Worm (Caenorhabditis elegans) whole organism, L4 larva: ENCODE measurements around the gene hira-1.

Source experiments
- D1046.2 ChIP-seq: fragments of 200-800 bp; sonication (Bioruptor generic); IDR thresholded peaks from 2 replicates; pipeline ENCODE4 v1.3.6; 2022; ENCODE audit warnings: missing genetic modification characterization, missing compliant biosample characterization
- F26F4.8 ChIP-seq: fragments of 200-800 bp; sonication (Bioruptor generic); conservative IDR thresholded peaks from 2 replicates; pipeline ENCODE4 v1.3.6; 2022; ENCODE audit warnings: missing genetic modification characterization, missing compliant biosample characterization
- F49E8.2 ChIP-seq: sonication (generic microtip); optimal IDR thresholded peaks from 2 replicates; lab custom pipeline; 2016; ENCODE audit warnings: missing compliant biosample characterization, mild to moderate bottlenecking, missing genetic modification characterization, borderline replicate concordance
- T26A8.4 ChIP-seq: fragments of 200-800 bp; sonication (Bioruptor generic); IDR thresholded peaks from 2 replicates; pipeline ENCODE4 v1.3.6; 2022; ENCODE audit warnings: missing genetic modification characterization, missing compliant biosample characterization
- Y105C5A.15 ChIP-seq: fragments of 200-800 bp; sonication (Bioruptor generic); IDR thresholded peaks from 2 replicates; pipeline ENCODE4 v1.3.6; 2022; ENCODE audit warnings: missing genetic modification characterization, missing compliant biosample characterization
- aly-2 ChIP-seq: sonication (generic microtip); optimal IDR thresholded peaks from 2 replicates; lab custom pipeline; 2018; ENCODE audit warnings: missing biosample characterization, missing genetic modification characterization
- ama-1 ChIP-seq: fragments of 150-350 bp; optimal IDR thresholded peaks from 2 replicates; lab custom pipeline; 2014; ENCODE audit warnings: inconsistent platforms, mixed read lengths
- ceh-20 ChIP-seq: fragments of 200-800 bp; sonication (Bioruptor generic); IDR thresholded peaks from 2 replicates; pipeline ENCODE4 v1.3.6; 2022; ENCODE audit warnings: missing genetic modification reagents, missing genetic modification characterization, missing compliant biosample characterization
- ceh-62 ChIP-seq: sonication (generic microtip); optimal IDR thresholded peaks from 2 replicates; lab custom pipeline; 2017; ENCODE audit warnings: missing biosample characterization, missing genetic modification characterization
- ctbp-1 ChIP-seq: fragments of 200-800 bp; sonication (Bioruptor generic); IDR thresholded peaks from 2 replicates; pipeline ENCODE4 v1.3.6; 2022; ENCODE audit warnings: missing genetic modification reagents, missing genetic modification characterization, missing compliant biosample characterization
- daf-16 ChIP-seq, 3 experiments: sonication (generic microtip); optimal IDR thresholded peaks; 2 replicates each; lab custom pipeline; 2016 to 2017; ENCODE audit warnings: missing genetic modification characterization in 3 of 3, missing genetic modification reagents in 3 of 3, mild to moderate bottlenecking in 2 of 3, missing compliant biosample characterization in 2 of 3, missing biosample characterization in 1 of 3, moderate library complexity in 1 of 3
- dmd-8 ChIP-seq: fragments of 200-800 bp; sonication (Bioruptor generic); IDR thresholded peaks from 2 replicates; pipeline ENCODE4 v1.3.6; 2022; ENCODE audit warnings: missing genetic modification characterization, missing compliant biosample characterization
- dpl-1 ChIP-seq: fragments of 150-350 bp; optimal IDR thresholded peaks from 2 replicates; lab custom pipeline; 2014; ENCODE audit warnings: missing biosample characterization, missing genetic modification reagents, missing genetic modification characterization
- dve-1 ChIP-seq: sonication (generic microtip); optimal IDR thresholded peaks from 2 replicates; lab custom pipeline; 2017; ENCODE audit warnings: antibody characterized with exemption, mild to moderate bottlenecking, missing genetic modification characterization, missing compliant biosample characterization; ENCODE audit not compliant: insufficient read depth
- egl-43 ChIP-seq: fragments of 200-800 bp; sonication (Bioruptor generic); IDR thresholded peaks from 2 replicates; pipeline ENCODE4 v1.3.6; 2022; ENCODE audit warnings: missing genetic modification reagents, missing genetic modification characterization, missing compliant biosample characterization
- hlh-11 ChIP-seq: fragments of 200-800 bp; sonication (Bioruptor generic); optimal IDR thresholded peaks from 2 replicates; lab custom pipeline; 2018; ENCODE audit warnings: mild to moderate bottlenecking, missing genetic modification characterization, missing compliant biosample characterization
- hlh-30 ChIP-seq: sonication (generic microtip); optimal IDR thresholded peaks from 2 replicates; lab custom pipeline; 2017; ENCODE audit warnings: antibody characterized with exemption, mild to moderate bottlenecking, missing genetic modification characterization, missing compliant biosample characterization; ENCODE audit not compliant: insufficient read depth
- hmg-1.1 ChIP-seq: fragments of 200-800 bp; sonication (Bioruptor generic); IDR thresholded peaks from 2 replicates; pipeline ENCODE4 v1.3.6; 2022; ENCODE audit warnings: missing genetic modification reagents, missing genetic modification characterization, missing compliant biosample characterization
- jun-1 ChIP-seq: fragments of 150-350 bp; optimal IDR thresholded peaks from 2 replicates; lab custom pipeline; 2014; ENCODE audit warnings: missing biosample characterization, missing genetic modification reagents, missing genetic modification characterization
- lin-13 ChIP-seq: fragments of 150-350 bp; optimal IDR thresholded peaks from 2 replicates; lab custom pipeline; 2014; ENCODE audit warnings: missing biosample characterization, missing genetic modification reagents, missing genetic modification characterization
- lsy-2 ChIP-seq, 2 experiments: fragments of 150-350 bp in 1 of 2; sonication (generic microtip) in 1 of 2; optimal IDR thresholded peaks; 2 replicates each; lab custom pipeline; 2014 to 2017; ENCODE audit warnings: missing biosample characterization in 2 of 2, missing genetic modification characterization in 2 of 2
- madf-9 ChIP-seq: fragments of 200-800 bp; sonication (Bioruptor generic); conservative IDR thresholded peaks from 2 replicates; pipeline ENCODE4 v1.3.6; 2022; ENCODE audit warnings: missing genetic modification reagents, missing genetic modification characterization, missing compliant biosample characterization
- mep-1 ChIP-seq: fragments of 150-350 bp; sonication (generic microtip); optimal IDR thresholded peaks from 3 replicates; lab custom pipeline; 2014; ENCODE audit warnings: missing biosample characterization, missing genetic modification characterization
- mes-2 ChIP-seq: sonication (generic microtip); optimal IDR thresholded peaks from 2 replicates; lab custom pipeline; 2016; ENCODE audit warnings: missing genotype, mild to moderate bottlenecking, missing genetic modification characterization, missing compliant biosample characterization; ENCODE audit not compliant: poor library complexity, severe bottlenecking
- mxl-2 ChIP-seq: fragments of 200-800 bp; sonication (Bioruptor generic); conservative IDR thresholded peaks from 2 replicates; pipeline ENCODE4 v1.3.6; 2022; ENCODE audit warnings: missing genetic modification reagents, missing genetic modification characterization, missing compliant biosample characterization
- nhr-10 ChIP-seq: fragments of 150-350 bp; optimal IDR thresholded peaks from 2 replicates; lab custom pipeline; 2014; ENCODE audit warnings: missing biosample characterization, missing genetic modification characterization
- nhr-102 ChIP-seq: sonication (generic microtip); optimal IDR thresholded peaks from 2 replicates; lab custom pipeline; 2016; ENCODE audit warnings: mild to moderate bottlenecking, missing genetic modification characterization, moderate library complexity, missing compliant biosample characterization
- nhr-11 ChIP-seq: fragments of 150-350 bp; optimal IDR thresholded peaks from 2 replicates; lab custom pipeline; 2014; ENCODE audit warnings: missing biosample characterization, missing genetic modification characterization
- nhr-28 ChIP-seq: fragments of 150-350 bp; optimal IDR thresholded peaks from 2 replicates; lab custom pipeline; 2014; ENCODE audit warnings: missing biosample characterization, missing genetic modification characterization
- nhr-6 ChIP-seq: fragments of 150-350 bp; optimal IDR thresholded peaks from 2 replicates; lab custom pipeline; 2014; ENCODE audit warnings: missing biosample characterization, missing genetic modification characterization
- nhr-76 ChIP-seq: fragments of 150-350 bp; optimal IDR thresholded peaks from 2 replicates; lab custom pipeline; 2014; ENCODE audit warnings: missing biosample characterization, missing genetic modification characterization
- nhr-77 ChIP-seq: fragments of 150-350 bp; optimal IDR thresholded peaks from 2 replicates; lab custom pipeline; 2014; ENCODE audit warnings: missing biosample characterization, missing genetic modification characterization
- pha-4 ChIP-seq, 2 experiments: fragments of 150-350 bp in 1 of 2; fragments of 200-800 bp in 1 of 2; sonication (Bioruptor generic) in 1 of 2; IDR thresholded peaks in 1 of 2; optimal IDR thresholded peaks in 1 of 2; 2 replicates each; pipeline versions ENCODE4 v1.3.6 to Lab custom; 2014 to 2022; ENCODE audit warnings: missing genetic modification characterization in 2 of 2, missing genetic modification reagents in 2 of 2, missing biosample characterization in 1 of 2, missing compliant biosample characterization in 1 of 2
- pqm-1 ChIP-seq: sonication (generic microtip); optimal IDR thresholded peaks from 2 replicates; lab custom pipeline; 2017; ENCODE audit warnings: missing biosample characterization, missing genetic modification characterization
- rbr-2 ChIP-seq: sonication (generic microtip); optimal IDR thresholded peaks from 2 replicates; lab custom pipeline; 2016; ENCODE audit warnings: missing genotype, missing genetic modification characterization, missing compliant biosample characterization
- set-16 ChIP-seq: fragments of 200-800 bp; sonication (Bioruptor generic); IDR thresholded peaks from 2 replicates; pipeline ENCODE4 v1.3.6; 2022; ENCODE audit warnings: missing genetic modification reagents, missing genetic modification characterization, missing compliant biosample characterization
- spr-1 ChIP-seq: sonication (generic microtip); optimal IDR thresholded peaks from 2 replicates; lab custom pipeline; 2016; ENCODE audit warnings: mild to moderate bottlenecking, missing genetic modification characterization, missing compliant biosample characterization
- tra-1 ChIP-seq: fragments of 200-800 bp; sonication (Bioruptor generic); IDR thresholded peaks from 2 replicates; pipeline ENCODE4 v1.3.6; 2022; ENCODE audit warnings: missing genetic modification reagents, missing genetic modification characterization, missing compliant biosample characterization
- zag-1 ChIP-seq: fragments of 150-350 bp; optimal IDR thresholded peaks from 2 replicates; lab custom pipeline; 2014; ENCODE audit warnings: missing biosample characterization, missing genetic modification characterization
- zip-11 ChIP-seq: fragments of 200-800 bp; sonication (Bioruptor generic); IDR thresholded peaks from 2 replicates; pipeline ENCODE4 v1.3.6; 2022; ENCODE audit warnings: missing genetic modification characterization, missing compliant biosample characterization
- zip-2 ChIP-seq: fragments of 150-350 bp; optimal IDR thresholded peaks from 2 replicates; lab custom pipeline; 2014; ENCODE audit warnings: missing biosample characterization, missing genetic modification characterization
- ztf-11 ChIP-seq: fragments of 150-350 bp; optimal IDR thresholded peaks from 2 replicates; lab custom pipeline; 2014; ENCODE audit warnings: missing biosample characterization, missing genetic modification characterization

Gene hira-1

DNA sequence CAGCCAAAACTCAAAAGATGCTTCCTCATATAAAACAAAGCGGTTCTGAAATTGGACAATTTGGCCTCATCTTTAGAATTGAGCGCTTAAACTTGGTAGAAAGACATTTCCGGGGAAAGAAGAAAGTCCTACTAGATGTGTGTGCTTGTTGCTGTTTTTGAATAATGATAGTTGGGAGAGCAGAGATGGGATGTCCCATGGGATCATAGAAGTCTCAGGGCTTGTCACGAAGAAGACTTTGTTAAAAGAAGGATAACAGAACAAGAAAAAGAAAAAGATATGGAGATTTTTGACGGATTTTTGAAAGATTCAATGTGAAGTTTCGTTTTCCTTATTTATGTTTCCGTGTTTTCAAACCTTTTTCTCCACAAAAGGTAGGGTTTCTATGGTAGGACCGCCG is 27.8 kb downstream of the hira-1 start, which contains the start of gene ZC155.2:
Gene ZC155.2 (plus strand): TSS at position 301 of the 400 bp plus-strand sequence.
- no peak for TF ChIP-seq T26A8.4 (GFP tag; lab: Robert Waterston, UW)
- TF ChIP-seq, all 104 proteins: peak for 0

DNA sequence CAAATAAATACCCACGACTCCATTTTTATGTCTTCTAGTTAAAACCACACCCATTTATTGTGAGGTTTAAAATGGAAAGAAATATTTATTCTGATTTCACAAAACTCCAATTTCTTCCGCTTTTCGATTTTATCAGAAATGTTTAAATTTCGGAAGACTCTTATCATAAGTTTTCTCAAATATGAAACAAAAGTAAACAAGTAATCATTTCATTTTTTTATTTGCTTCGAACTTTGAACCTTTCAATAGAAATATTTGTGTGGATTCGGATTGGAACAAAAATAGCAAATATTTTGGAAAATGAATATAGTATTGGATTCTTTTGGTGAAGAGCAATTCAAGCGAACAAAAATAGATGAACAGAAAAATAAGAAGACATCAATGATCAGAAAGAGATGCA is 30.9 kb downstream of the hira-1 start:
- no peak for TF ChIP-seq nhr-76 (tag; lab: Kevin White, UChicago)
- no peak for TF ChIP-seq daf-16 (GFP tag; optimal IDR thresholded peaks at IDR 0.05; lab: Kevin White, UChicago)
- peak; percentile 83 for TF ChIP-seq daf-16 (tag; optimal IDR thresholded peaks at IDR 0.05; lab: Kevin White, UChicago)

DNA sequence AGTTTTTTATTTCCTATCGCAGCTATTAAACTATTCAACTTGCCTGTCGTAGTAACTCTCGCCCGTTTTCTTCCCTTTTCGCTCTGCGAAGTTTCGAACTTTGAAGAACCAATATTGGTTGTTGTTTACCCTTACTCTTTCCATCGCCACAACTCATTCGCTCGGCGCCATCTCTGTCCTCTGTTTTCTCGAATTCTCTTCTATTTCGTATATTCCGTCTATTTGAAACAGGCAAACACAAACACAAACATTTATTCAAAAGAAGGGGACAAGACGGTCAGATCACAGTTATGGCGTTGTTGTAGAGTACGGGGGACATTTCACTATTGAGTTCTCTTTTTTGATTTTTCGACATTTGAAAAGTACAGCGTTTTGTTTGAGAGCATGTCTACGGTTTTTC is 31.9 kb downstream of the hira-1 start:
- no peak for TF ChIP-seq hlh-30 (tag; lab: Kevin White, UChicago)
- TF ChIP-seq nhr-11 (tag; lab: Kevin White, UChicago), result no peak
- TF ChIP-seq ceh-62 (tag; lab: Kevin White, UChicago), result no peak
- no peak for TF ChIP-seq aly-2 (tag; lab: Kevin White, UChicago)
- TF ChIP-seq mxl-2 (GFP tag; lab: Robert Waterston, UW), result no peak
- TF ChIP-seq daf-16 (GFP tag; optimal IDR thresholded peaks at IDR 0.05; lab: Kevin White, UChicago), result no peak
- peak; percentile 94 for TF ChIP-seq daf-16 (tag; optimal IDR thresholded peaks at IDR 0.05; lab: Kevin White, UChicago)
- no peak for TF ChIP-seq nhr-10 (tag; lab: Kevin White, UChicago)
- no peak for TF ChIP-seq ztf-11 (tag; lab: Kevin White, UChicago)
- TF ChIP-seq zip-2 (tag; lab: Kevin White, UChicago), result no peak
- no peak for TF ChIP-seq zip-11 (GFP tag; lab: Robert Waterston, UW)
- no peak for TF ChIP-seq jun-1 (tag; lab: Kevin White, UChicago)
- TF ChIP-seq pha-4 (GFP tag; IDR thresholded peaks at IDR 0.05; lab: Robert Waterston, UW), result no peak
- peak; percentile 72 for TF ChIP-seq pha-4 (tag; optimal IDR thresholded peaks at IDR 0.05; lab: Kevin White, UChicago)
- TF ChIP-seq ceh-20 (GFP tag; lab: Robert Waterston, UW), result no peak
- no peak for TF ChIP-seq egl-43 (GFP tag; lab: Robert Waterston, UW)
- TF ChIP-seq D1046.2 (GFP tag; lab: Robert Waterston, UW), result no peak
- TF ChIP-seq nhr-28, result peak; percentile 35
- no peak for TF ChIP-seq nhr-102
- TF ChIP-seq hmg-1.1 (GFP tag; lab: Robert Waterston, UW), result no peak
- TF ChIP-seq F26F4.8 (GFP tag; lab: Robert Waterston, UW), result no peak
- no peak for TF ChIP-seq F49E8.2 (tag; lab: Kevin White, UChicago)
- no peak for TF ChIP-seq spr-1 (tag; lab: Kevin White, UChicago)
- TF ChIP-seq rbr-2 (tag; lab: Kevin White, UChicago), result no peak
- TF ChIP-seq set-16 (GFP tag; lab: Robert Waterston, UW), result no peak
- no peak for TF ChIP-seq Y105C5A.15 (GFP tag; lab: Robert Waterston, UW)
- TF ChIP-seq lin-13 (GFP tag; lab: Kevin White, UChicago), result no peak
- no peak for TF ChIP-seq tra-1 (GFP tag; lab: Robert Waterston, UW)

DNA sequence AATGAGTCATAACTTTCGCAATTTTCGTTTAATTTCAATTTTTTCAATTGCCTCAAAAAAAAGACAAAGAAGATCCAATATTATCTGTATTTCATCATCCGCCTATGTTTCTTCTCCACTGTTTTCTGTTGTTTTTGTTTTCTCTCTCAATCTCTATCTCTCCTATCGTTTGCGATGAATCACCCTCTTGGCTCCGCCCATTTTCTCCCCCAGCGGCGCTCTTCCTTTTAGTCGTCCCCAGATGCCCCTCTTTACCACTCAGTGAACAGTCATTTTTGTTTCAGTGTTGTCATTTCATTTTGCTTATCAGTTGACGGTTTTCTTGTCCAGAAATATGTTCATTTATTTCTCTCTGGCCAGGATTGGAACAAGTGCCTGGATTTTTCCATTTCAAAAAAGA is 34.0 kb downstream of the hira-1 start:
- TF ChIP-seq mep-1, result peak; percentile 14
- no peak for TF ChIP-seq dmd-8 (GFP tag; lab: Robert Waterston, UW)
- no peak for TF ChIP-seq F49E8.2 (tag; lab: Kevin White, UChicago)
- TF ChIP-seq daf-16 (GFP tag; optimal IDR thresholded peaks at IDR 0.05; lab: Kevin White, UChicago), result no peak
- TF ChIP-seq daf-16 (tag; optimal IDR thresholded peaks at IDR 0.05; lab: Kevin White, UChicago), result peak; percentile 73
- TF ChIP-seq dve-1, result peak; percentile 81
- TF ChIP-seq D1046.2 (GFP tag; lab: Robert Waterston, UW), result no peak
- peak; percentile 54 for TF ChIP-seq nhr-6
- TF ChIP-seq pha-4 (GFP tag; IDR thresholded peaks at IDR 0.05; lab: Robert Waterston, UW), result no peak
- TF ChIP-seq pha-4 (tag; optimal IDR thresholded peaks at IDR 0.05; lab: Kevin White, UChicago), result peak; percentile 44
- no peak for TF ChIP-seq zag-1
- TF ChIP-seq mes-2 (tag; lab: Kevin White, UChicago), result peak; percentile 21
- TF ChIP-seq lsy-2 (tag; optimal IDR thresholded peaks at IDR 0.05; lab: Kevin White, UChicago), result peak in 1 of 2 experiments; percentile 21
- TF ChIP-seq ama-1 (lab: Kevin White, UChicago), result peak; percentile 51
- TF ChIP-seq madf-9, result 0 out of 2 replicates have a peak, but pooled peaks have one; percentile 18
- TF ChIP-seq ctbp-1, result no peak
- peak; percentile 23 for TF ChIP-seq nhr-77 (tag; lab: Kevin White, UChicago)
- peak; percentile 36 for TF ChIP-seq pqm-1 (tag; lab: Kevin White, UChicago)
- peak; percentile 52 for TF ChIP-seq nhr-28
- peak; percentile 1 for TF ChIP-seq dpl-1
- peak; percentile 36 for TF ChIP-seq hlh-11 (tag; lab: Kevin White, UChicago)
